Worm (Caenorhabditis elegans) whole organism, young adult: Measurements from ENCODE around the gene chpf-1.

Experiments
- F33H1.4 ChIP-seq: fragments of 200-800 bp; sonication (Bioruptor generic); IDR thresholded peaks from 2 replicates; pipeline ENCODE4 v1.3.6; 2022; ENCODE audit warnings: missing genetic modification reagents, missing genetic modification characterization, missing compliant biosample characterization
- F57C9.4 ChIP-seq: sonication (generic microtip); optimal IDR thresholded peaks from 2 replicates; lab custom pipeline; 2017; ENCODE audit warnings: mild to moderate bottlenecking, missing genetic modification characterization, missing compliant biosample characterization
- Y53F4B.3 ChIP-seq: fragments of 200-800 bp; sonication (Bioruptor generic); IDR thresholded peaks from 2 replicates; pipeline ENCODE4 v1.3.6; 2022; ENCODE audit warnings: missing genetic modification reagents, missing genetic modification characterization, missing compliant biosample characterization
- ama-1 ChIP-seq, 3 experiments: fragments of 150-350 bp in 1 of 3; sonication (generic microtip) in 2 of 3; optimal IDR thresholded peaks; 2 replicates each; lab custom pipeline; 2014 to 2018; ENCODE audit warnings: missing biosample characterization in 2 of 3, missing genetic modification characterization in 2 of 3, missing genetic modification reagents in 2 of 3
- aptf-3 ChIP-seq: fragments of 200-800 bp; sonication (Bioruptor generic); IDR thresholded peaks from 2 replicates; pipeline ENCODE4 v1.3.6; 2022; ENCODE audit warnings: missing genetic modification characterization, missing compliant biosample characterization
- atf-7 ChIP-seq: sonication (generic microtip); optimal IDR thresholded peaks from 2 replicates; lab custom pipeline; 2017; ENCODE audit warnings: mild to moderate bottlenecking, missing genetic modification characterization, missing compliant biosample characterization
- bed-2 ChIP-seq: fragments of 200-800 bp; sonication (Bioruptor generic); IDR thresholded peaks from 2 replicates; pipeline ENCODE4 v1.3.6; 2022; ENCODE audit warnings: missing genetic modification reagents, missing genetic modification characterization, missing compliant biosample characterization
- cebp-1 ChIP-seq, 2 experiments: fragments of 200-800 bp in 1 of 2; sonication (Bioruptor generic) in 1 of 2; sonication (generic microtip) in 1 of 2; IDR thresholded peaks in 1 of 2; optimal IDR thresholded peaks in 1 of 2; 2 replicates each; pipeline versions ENCODE4 v1.3.6 to Lab custom; 2017 to 2022; ENCODE audit warnings: missing compliant biosample characterization in 2 of 2, missing genetic modification characterization in 2 of 2, mild to moderate bottlenecking in 1 of 2, missing genetic modification reagents in 1 of 2, moderate library complexity in 1 of 2
- ceh-79 ChIP-seq: sonication (generic microtip); optimal IDR thresholded peaks from 2 replicates; lab custom pipeline; 2017; ENCODE audit warnings: mild to moderate bottlenecking, missing genetic modification characterization, missing compliant biosample characterization
- chd-7 ChIP-seq: sonication (generic microtip); optimal IDR thresholded peaks from 2 replicates; lab custom pipeline; 2016; ENCODE audit warnings: mild to moderate bottlenecking, missing genetic modification characterization, moderate library complexity, missing compliant biosample characterization
- dox-1 ChIP-seq: fragments of 200-800 bp; sonication (Bioruptor generic); IDR thresholded peaks from 2 replicates; pipeline ENCODE4 v1.3.6; 2022; ENCODE audit warnings: missing genetic modification reagents, missing genetic modification characterization, missing compliant biosample characterization
- egl-44 ChIP-seq: fragments of 200-800 bp; sonication (Bioruptor generic); IDR thresholded peaks from 2 replicates; pipeline ENCODE4 v1.3.6; 2022; ENCODE audit warnings: missing genetic modification reagents, missing genetic modification characterization, missing compliant biosample characterization
- ekl-4 ChIP-seq: fragments of 200-800 bp; sonication (Bioruptor generic); IDR thresholded peaks from 2 replicates; pipeline ENCODE4 v1.3.6; 2022; ENCODE audit warnings: missing genetic modification reagents, missing genetic modification characterization, missing compliant biosample characterization
- ets-4 ChIP-seq: fragments of 200-800 bp; sonication (Bioruptor generic); optimal IDR thresholded peaks from 2 replicates; lab custom pipeline; 2018; ENCODE audit warnings: mild to moderate bottlenecking, missing genetic modification characterization, missing compliant biosample characterization
- gei-17 ChIP-seq: fragments of 200-800 bp; sonication (Bioruptor generic); optimal IDR thresholded peaks from 2 replicates; lab custom pipeline; 2018; ENCODE audit warnings: mild to moderate bottlenecking, missing genetic modification characterization, missing compliant biosample characterization
- hlh-26 ChIP-seq: fragments of 200-800 bp; sonication (Bioruptor generic); conservative IDR thresholded peaks from 2 replicates; pipeline ENCODE4 v1.3.6; 2022; ENCODE audit warnings: missing genetic modification reagents, missing genetic modification characterization, missing compliant biosample characterization
- hmg-20 ChIP-seq: fragments of 200-800 bp; sonication (Bioruptor generic); IDR thresholded peaks from 2 replicates; pipeline ENCODE4 v1.3.6; 2022; ENCODE audit warnings: missing genetic modification reagents, missing genetic modification characterization, missing compliant biosample characterization
- let-526 ChIP-seq: fragments of 200-800 bp; sonication (Bioruptor generic); IDR thresholded peaks from 2 replicates; pipeline ENCODE4 v1.3.6; 2022; ENCODE audit warnings: missing genetic modification reagents, missing genetic modification characterization, missing compliant biosample characterization
- lsl-1 ChIP-seq: fragments of 200-800 bp; sonication (Bioruptor generic); optimal IDR thresholded peaks from 2 replicates; lab custom pipeline; 2018; ENCODE audit warnings: mild to moderate bottlenecking, missing genetic modification characterization, moderate library complexity, missing compliant biosample characterization
- lsy-27 ChIP-seq: sonication (generic microtip); optimal IDR thresholded peaks from 2 replicates; lab custom pipeline; 2017; ENCODE audit warnings: missing genetic modification characterization, mild to moderate bottlenecking, missing compliant biosample characterization, antibody characterized with exemption, missing genotype, borderline replicate concordance; ENCODE audit not compliant: insufficient read depth
- madf-10 ChIP-seq: sonication (generic microtip); optimal IDR thresholded peaks from 2 replicates; lab custom pipeline; 2016; ENCODE audit warnings: mild to moderate bottlenecking, missing genetic modification characterization, missing compliant biosample characterization
- madf-3 ChIP-seq: fragments of 200-800 bp; sonication (Bioruptor generic); IDR thresholded peaks from 2 replicates; pipeline ENCODE4 v1.3.6; 2022; ENCODE audit warnings: missing genetic modification reagents, missing genetic modification characterization, missing compliant biosample characterization
- mxl-1 ChIP-seq: sonication (generic microtip); optimal IDR thresholded peaks from 2 replicates; lab custom pipeline; 2016; ENCODE audit warnings: missing genetic modification characterization, missing compliant biosample characterization
- nfyb-1 ChIP-seq: fragments of 200-800 bp; sonication (Bioruptor generic); IDR thresholded peaks from 2 replicates; pipeline ENCODE4 v1.3.6; 2022; ENCODE audit warnings: missing genetic modification reagents, missing genetic modification characterization, missing compliant biosample characterization
- nhr-80 ChIP-seq: sonication (generic microtip); optimal IDR thresholded peaks from 2 replicates; lab custom pipeline; 2016; ENCODE audit warnings: missing genetic modification characterization, missing compliant biosample characterization
- sea-2 ChIP-seq: fragments of 200-800 bp; sonication (Bioruptor generic); IDR thresholded peaks from 2 replicates; pipeline ENCODE4 v1.3.6; 2022; ENCODE audit warnings: missing genetic modification characterization, missing compliant biosample characterization
- snpc-1.1 ChIP-seq: sonication (generic microtip); optimal IDR thresholded peaks from 2 replicates; lab custom pipeline; 2017; ENCODE audit warnings: missing genetic modification characterization, mild to moderate bottlenecking, missing compliant biosample characterization, antibody characterized with exemption, moderate library complexity, missing genotype, missing genetic modification reagents; ENCODE audit not compliant: insufficient read depth
- somi-1 ChIP-seq: fragments of 200-800 bp; sonication (Bioruptor generic); optimal IDR thresholded peaks from 2 replicates; lab custom pipeline; 2018; ENCODE audit warnings: mild to moderate bottlenecking, missing genetic modification characterization, missing compliant biosample characterization
- ztf-22 ChIP-seq: fragments of 200-800 bp; sonication (Bioruptor generic); optimal IDR thresholded peaks from 2 replicates; lab custom pipeline; 2018; ENCODE audit warnings: mild to moderate bottlenecking, missing genetic modification characterization, moderate library complexity, missing compliant biosample characterization
- ztf-25 ChIP-seq: fragments of 200-800 bp; sonication (Bioruptor generic); IDR thresholded peaks from 2 replicates; pipeline ENCODE4 v1.3.6; 2022; ENCODE audit warnings: missing genetic modification reagents, missing genetic modification characterization, missing compliant biosample characterization
- ztf-26 ChIP-seq: sonication (generic microtip); optimal IDR thresholded peaks from 2 replicates; lab custom pipeline; 2017; ENCODE audit warnings: missing genetic modification characterization, missing compliant biosample characterization
- ztf-3 ChIP-seq: fragments of 200-800 bp; sonication (Bioruptor generic); optimal IDR thresholded peaks from 2 replicates; lab custom pipeline; 2018; ENCODE audit warnings: mild to moderate bottlenecking, missing genetic modification characterization, missing compliant biosample characterization
- ztf-6 ChIP-seq: fragments of 200-800 bp; sonication (Bioruptor generic); IDR thresholded peaks from 2 replicates; pipeline ENCODE4 v1.3.6; 2022; ENCODE audit warnings: missing genetic modification reagents, missing genetic modification characterization, missing compliant biosample characterization

The chpf-1 gene

ce11 chrV:10202340-10202739 lies 945 bp downstream of the chpf-1 start:
- TF ChIP-seq ztf-26 (tag; lab: Kevin White, UChicago) (no peak), nfyb-1 (no peak), ets-4 (GFP tag; lab: Kevin White, UChicago) (no peak), ekl-4 (no peak), lsl-1 (GFP tag; lab: Kevin White, UChicago) (no peak)
- TF ChIP-seq, all 124 proteins: peak for 0

DNA sequence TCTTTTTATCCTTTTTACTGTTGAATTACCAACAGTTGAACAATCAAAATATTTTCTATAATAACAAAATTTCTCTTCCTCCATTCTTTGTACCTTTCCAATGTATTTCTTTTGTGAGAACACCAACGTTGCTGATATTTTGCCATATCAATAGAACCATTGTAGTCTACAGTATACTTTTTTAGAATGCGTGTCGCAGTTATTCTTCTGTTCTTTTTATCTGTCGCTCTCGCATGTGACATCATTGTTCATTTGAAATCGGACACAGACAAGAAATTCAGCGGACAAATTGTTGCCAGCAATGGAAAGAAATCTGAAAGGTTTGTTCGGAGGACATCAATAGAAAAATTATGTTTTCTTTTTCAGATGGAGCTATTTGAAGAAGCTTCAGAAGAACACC lies 1.4 kb downstream of the chpf-1 start, which contains the start of gene ZK856.7:
TSS of gene ZK856.7 (plus strand) at position 186 of the 400 bp plus-strand sequence.
- TF ChIP-seq gei-17 (no peak), F33H1.4 (no peak), egl-44 (no peak), ztf-22 (GFP tag; lab: Kevin White, UChicago) (no peak), hmg-20 (GFP tag; lab: Robert Waterston, UW) (no peak), ama-1 (optimal IDR thresholded peaks at IDR 0.05; lab: Kevin White, UChicago) (no peak), ama-1 (GFP tag; optimal IDR thresholded peaks at IDR 0.05; lab: Kevin White, UChicago) (peak in 1 of 2 experiments; percentile 7), snpc-1.1 (tag; lab: Kevin White, UChicago) (no peak), cebp-1 (GFP tag; IDR thresholded peaks at IDR 0.05; lab: Robert Waterston, UW) (no peak), cebp-1 (tag; optimal IDR thresholded peaks at IDR 0.05; lab: Kevin White, UChicago) (no peak), Y53F4B.3 (no peak)

DNA sequence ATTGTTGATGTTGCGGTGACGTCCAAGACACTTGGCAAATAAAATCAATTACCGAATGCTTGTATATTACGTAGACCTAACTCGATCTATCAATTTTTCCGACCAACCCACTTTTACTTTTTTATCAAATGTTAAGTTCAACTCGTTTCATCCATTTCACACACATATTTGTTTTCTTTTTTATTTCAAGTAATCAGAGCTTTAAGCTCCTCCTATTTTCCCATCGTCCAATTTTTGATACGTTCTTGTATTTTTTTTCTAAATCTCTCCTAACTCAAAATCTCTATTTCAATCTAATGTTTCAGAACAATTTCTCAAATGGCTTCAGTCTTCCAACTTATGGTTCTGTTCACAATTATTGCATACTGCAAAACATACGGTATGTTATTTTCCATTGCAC lies 4.9 kb downstream of the chpf-1 start, which contains the start of gene ZK856.6:
TSS of gene ZK856.6 (plus strand) at position 301 of the 400 bp plus-strand sequence.
- no peak for TF ChIP-seq let-526 (GFP tag; lab: Robert Waterston, UW)
- no peak for TF ChIP-seq hlh-26
- TF ChIP-seq hmg-20 (GFP tag; lab: Robert Waterston, UW), result no peak
- no peak for TF ChIP-seq dox-1
- no peak for TF ChIP-seq ztf-6 (GFP tag; lab: Robert Waterston, UW)
- TF ChIP-seq mxl-1 (tag; lab: Kevin White, UChicago), result no peak
- TF ChIP-seq ceh-79 (tag; lab: Kevin White, UChicago), result no peak
- TF ChIP-seq chd-7, result no peak
- TF ChIP-seq nhr-80 (tag; lab: Kevin White, UChicago), result no peak
- no peak for TF ChIP-seq somi-1 (GFP tag; lab: Kevin White, UChicago)
- no peak for TF ChIP-seq ztf-3 (GFP tag; lab: Kevin White, UChicago)
- TF ChIP-seq madf-3, result no peak
- no peak for TF ChIP-seq lsy-27 (tag; lab: Kevin White, UChicago)
- no peak for TF ChIP-seq sea-2
- TF ChIP-seq ztf-25, result no peak

ce11 chrV:10191242-10191641 lies 12.0 kb downstream of the chpf-1 start:
- no peak for TF ChIP-seq atf-7 (tag; lab: Kevin White, UChicago)
- TF ChIP-seq egl-44, result no peak
- peak; percentile 23 for TF ChIP-seq nhr-80 (tag; lab: Kevin White, UChicago)
- no peak for TF ChIP-seq hmg-20 (GFP tag; lab: Robert Waterston, UW)
- TF ChIP-seq aptf-3 (GFP tag; lab: Robert Waterston, UW), result no peak
- TF ChIP-seq F57C9.4 (tag; lab: Kevin White, UChicago), result no peak
- TF ChIP-seq madf-10 (tag; lab: Kevin White, UChicago), result no peak
- no peak for TF ChIP-seq bed-2 (GFP tag; lab: Robert Waterston, UW)
